Fruit fly (Drosophila melanogaster) whole organism, prepupa: ENCODE results near the gene nerfin-1.
A peak's percentile ranks its signal among the peaks of the same experiment; 100 is the strongest.

ENCODE experiments used
- Blimp-1 ChIP-seq: fragments of 200-800 bp; sonication (Bioruptor generic); optimal IDR thresholded peaks from 3 replicates; lab custom pipeline; 2017; ENCODE audit warnings: missing biosample characterization, missing genetic modification characterization, mild to moderate bottlenecking, moderate library complexity, missing genetic modification reagents
- CG10631 ChIP-seq: fragments of 200-800 bp; sonication (Bioruptor generic); optimal IDR thresholded peaks from 2 replicates; lab custom pipeline; 2016; ENCODE audit warnings: missing biosample characterization, missing genetic modification characterization
- CG10669 ChIP-seq: fragments of 200-800 bp; sonication (Bioruptor generic); optimal IDR thresholded peaks from 3 replicates; lab custom pipeline; 2018; ENCODE audit warnings: missing biosample characterization, mild to moderate bottlenecking, missing genetic modification characterization, moderate library complexity
- CG11762 ChIP-seq: fragments of 200-800 bp; sonication (Bioruptor generic); optimal IDR thresholded peaks from 3 replicates; lab custom pipeline; 2016; ENCODE audit warnings: missing biosample characterization, missing genetic modification characterization; ENCODE audit not compliant: insufficient read depth
- CG11902 ChIP-seq: fragments of 200-800 bp; sonication (Bioruptor generic); optimal IDR thresholded peaks from 3 replicates; lab custom pipeline; 2016; ENCODE audit warnings: missing biosample characterization, missing genetic modification characterization
- CG15336 ChIP-seq: fragments of 200-800 bp; sonication (Bioruptor generic); IDR thresholded peaks from 2 replicates; pipeline ENCODE4 v1.3.6; 2022; ENCODE audit warnings: missing biosample characterization, missing genetic modification characterization
- CG1621 ChIP-seq: fragments of 200-800 bp; sonication (Bioruptor generic); optimal IDR thresholded peaks from 3 replicates; lab custom pipeline; 2018; ENCODE audit warnings: missing biosample characterization, mild to moderate bottlenecking, missing genetic modification characterization
- CG16779 ChIP-seq: fragments of 200-800 bp; sonication (Bioruptor generic); optimal IDR thresholded peaks from 3 replicates; lab custom pipeline; 2017; ENCODE audit warnings: missing biosample characterization, mild to moderate bottlenecking, missing genetic modification characterization
- CG3032 ChIP-seq: fragments of 200-800 bp; optimal IDR thresholded peaks from 2 replicates; lab custom pipeline; 2019; ENCODE audit warnings: missing biosample characterization, mild to moderate bottlenecking, missing genetic modification characterization, moderate library complexity
- CG34406 ChIP-seq: fragments of 200-800 bp; sonication (Bioruptor generic); optimal IDR thresholded peaks from 3 replicates; lab custom pipeline; 2016; ENCODE audit warnings: missing biosample characterization, missing genetic modification characterization
- CG3919 ChIP-seq: fragments of 200-800 bp; sonication (Bioruptor generic); optimal IDR thresholded peaks from 3 replicates; lab custom pipeline; 2016; ENCODE audit warnings: missing biosample characterization, missing genetic modification characterization
- CG6163 ChIP-seq: fragments of 200-800 bp; sonication (Bioruptor generic); IDR thresholded peaks from 3 replicates; pipeline ENCODE4 v1.3.6; 2022; ENCODE audit warnings: missing biosample characterization, missing genetic modification characterization
- CG6276 ChIP-seq: fragments of 200-800 bp; sonication (Bioruptor generic); optimal IDR thresholded peaks from 2 replicates; lab custom pipeline; 2017; ENCODE audit warnings: missing biosample characterization, mild to moderate bottlenecking, missing genetic modification characterization
- CG6792 ChIP-seq: fragments of 200-800 bp; sonication (Bioruptor generic); optimal IDR thresholded peaks from 3 replicates; lab custom pipeline; 2016; ENCODE audit warnings: missing biosample characterization, missing genetic modification characterization
- CG6808 ChIP-seq: fragments of 200-800 bp; sonication (Bioruptor generic); optimal IDR thresholded peaks from 3 replicates; lab custom pipeline; 2017; ENCODE audit warnings: missing biosample characterization, missing genetic modification characterization, mild to moderate bottlenecking, moderate library complexity, missing genetic modification reagents
- CG6854 ChIP-seq: fragments of 200-800 bp; sonication (Bioruptor generic); optimal IDR thresholded peaks from 2 replicates; lab custom pipeline; 2017; ENCODE audit warnings: missing biosample characterization, mild to moderate bottlenecking, missing genetic modification characterization
- CG8119 ChIP-seq: fragments of 200-800 bp; sonication (Bioruptor generic); IDR thresholded peaks from 3 replicates; pipeline ENCODE4 v1.3.6; 2022; ENCODE audit warnings: missing biosample characterization, missing genetic modification characterization
- CG8319 ChIP-seq: fragments of 200-800 bp; sonication (Bioruptor generic); optimal IDR thresholded peaks from 3 replicates; lab custom pipeline; 2016; ENCODE audit warnings: missing biosample characterization, missing genetic modification characterization
- Eip78C ChIP-seq: fragments of 200-800 bp; sonication (Bioruptor generic); peaks from one replicate; lab custom pipeline; 2016; ENCODE audit warnings: missing biosample characterization, missing genetic modification characterization
- Eip93F ChIP-seq: fragments of 200-800 bp; sonication (Bioruptor generic); optimal IDR thresholded peaks from 2 replicates; lab custom pipeline; 2016; ENCODE audit warnings: missing biosample characterization, mild to moderate bottlenecking, missing genetic modification characterization
- Ets96B ChIP-seq: fragments of 200-800 bp; optimal IDR thresholded peaks from 2 replicates; lab custom pipeline; 2019; ENCODE audit warnings: missing biosample characterization, mild to moderate bottlenecking, missing genetic modification characterization, moderate library complexity
- Hr39 ChIP-seq: fragments of 200-800 bp; sonication (Bioruptor generic); optimal IDR thresholded peaks from 2 replicates; lab custom pipeline; 2016; ENCODE audit warnings: missing biosample characterization, missing genetic modification characterization
- Lpt ChIP-seq: fragments of 200-800 bp; sonication (Bioruptor generic); optimal IDR thresholded peaks from 3 replicates; lab custom pipeline; 2016; ENCODE audit warnings: missing biosample characterization, missing genetic modification characterization
- Met ChIP-seq: fragments of 200-800 bp; sonication (Bioruptor generic); optimal IDR thresholded peaks from 3 replicates; lab custom pipeline; 2016; ENCODE audit warnings: missing biosample characterization, missing genetic modification characterization
- Smox ChIP-seq: fragments of 200-800 bp; sonication (Bioruptor generic); optimal IDR thresholded peaks from 3 replicates; lab custom pipeline; 2016; ENCODE audit warnings: missing biosample characterization, missing genetic modification characterization
- Sox102F ChIP-seq: fragments of 200-800 bp; sonication (Bioruptor generic); optimal IDR thresholded peaks from 2 replicates; lab custom pipeline; 2016; ENCODE audit warnings: missing biosample characterization, mild to moderate bottlenecking, missing genetic modification characterization
- Sox15 ChIP-seq: fragments of 200-800 bp; sonication (Bioruptor generic); optimal IDR thresholded peaks from 3 replicates; lab custom pipeline; 2016; ENCODE audit warnings: missing biosample characterization, missing genetic modification characterization
- achi ChIP-seq: fragments of 200-800 bp; sonication (Bioruptor generic); optimal IDR thresholded peaks from 3 replicates; lab custom pipeline; 2016; ENCODE audit warnings: missing biosample characterization, missing genetic modification characterization
- acj6 ChIP-seq: fragments of 200-800 bp; sonication (Bioruptor generic); optimal IDR thresholded peaks from 3 replicates; lab custom pipeline; 2016; ENCODE audit warnings: missing biosample characterization, missing genetic modification characterization
- dac ChIP-seq: fragments of 200-800 bp; sonication (Bioruptor generic); optimal IDR thresholded peaks from 2 replicates; lab custom pipeline; 2017; ENCODE audit warnings: missing biosample characterization, mild to moderate bottlenecking, missing genetic modification characterization
- esn ChIP-seq: fragments of 200-800 bp; sonication (Bioruptor generic); optimal IDR thresholded peaks from 2 replicates; lab custom pipeline; 2016; ENCODE audit warnings: missing biosample characterization, mild to moderate bottlenecking, missing genetic modification characterization, moderate library complexity
- fd85E ChIP-seq: fragments of 200-800 bp; sonication (Bioruptor generic); optimal IDR thresholded peaks from 3 replicates; lab custom pipeline; 2016; ENCODE audit warnings: missing biosample characterization, missing genetic modification characterization
- lz ChIP-seq: fragments of 200-800 bp; sonication (Bioruptor generic); optimal IDR thresholded peaks from 3 replicates; lab custom pipeline; 2016; ENCODE audit warnings: missing biosample characterization, missing genetic modification characterization
- net ChIP-seq: fragments of 200-800 bp; sonication (Bioruptor generic); optimal IDR thresholded peaks from 3 replicates; lab custom pipeline; 2016; ENCODE audit warnings: missing biosample characterization, missing genetic modification characterization
- pdm3 ChIP-seq: fragments of 200-800 bp; sonication (Bioruptor generic); optimal IDR thresholded peaks from 3 replicates; lab custom pipeline; 2016; ENCODE audit warnings: missing biosample characterization, missing genetic modification characterization
- ss ChIP-seq, 2 experiments: fragments of 200-800 bp; sonication (Bioruptor generic); optimal IDR thresholded peaks; 2 replicates in 1 of 2; 3 replicates in 1 of 2; lab custom pipeline; 2017 to 2018; ENCODE audit warnings: mild to moderate bottlenecking in 2 of 2, missing biosample characterization in 2 of 2, missing genetic modification characterization in 2 of 2, moderate library complexity in 1 of 2
- svp ChIP-seq: fragments of 200-800 bp; sonication (Bioruptor generic); peaks from one replicate; lab custom pipeline; 2016; ENCODE audit warnings: missing biosample characterization, missing genetic modification characterization
- vri ChIP-seq: fragments of 200-800 bp; sonication (Bioruptor generic); optimal IDR thresholded peaks from 3 replicates; lab custom pipeline; 2016; ENCODE audit warnings: missing biosample characterization, mild to moderate bottlenecking, missing genetic modification characterization

nerfin-1 gene

dm6 chr3L:904364-904763 is 4.5 kb upstream of the nerfin-1 start (continued):
- TF ChIP-seq Hr39 (peak; percentile 60), Eip78C (GFP tag; lab: Kevin White, UChicago) (peak; percentile 80), CG6792 (GFP tag; lab: Kevin White, UChicago) (peak; percentile 51), CG11902 (GFP tag; lab: Kevin White, UChicago) (peak; percentile 23), pdm3 (peak; percentile 49), esn (peak; percentile 75), CG16779 (tag; lab: Kevin White, UChicago) (no peak), CG3032 (tag; lab: Kevin White, UChicago) (peak; percentile 55), CG8319 (peak; percentile 14), CG6854 (GFP tag; lab: Kevin White, UChicago) (peak; percentile 13), Met (GFP tag; lab: Kevin White, UChicago) (peak; percentile 62), achi (GFP tag; lab: Kevin White, UChicago) (peak; percentile 31), CG6808 (GFP tag; lab: Kevin White, UChicago) (peak; percentile 34), acj6 (peak; percentile 52), CG6276 (GFP tag; lab: Kevin White, UChicago) (no peak), Blimp-1 (GFP tag; lab: Kevin White, UChicago) (peak; percentile 4), dac (GFP tag; lab: Kevin White, UChicago) (no peak), lz (GFP tag; lab: Kevin White, UChicago) (peak; percentile 49), Lpt (GFP tag; lab: Kevin White, UChicago) (no peak), Eip93F (GFP tag; lab: Kevin White, UChicago) (no peak), CG34406 (peak; percentile 44), Smox (GFP tag; lab: Kevin White, UChicago) (peak; percentile 58), Sox102F (peak; percentile 62), CG3919 (GFP tag; lab: Kevin White, UChicago) (peak; percentile 69), CG15336 (GFP tag; lab: Robert Waterston, UW) (0 out of 2 replicates have a peak, but pooled peaks have one; percentile 19), fd85E (GFP tag; lab: Kevin White, UChicago) (no peak), net (GFP tag; lab: Kevin White, UChicago) (no peak), CG11762 (GFP tag; lab: Kevin White, UChicago) (peak; percentile 24), ss (GFP tag; optimal IDR thresholded peaks at IDR 0.05; lab: Kevin White, UChicago) (peak in 1 of 2 experiments; percentile 33)
- TF ChIP-seq, all 60 proteins: peak for 45

dm6 chr3L:904991-905745 is 3.7 kb upstream of the nerfin-1 start:
- TF ChIP-seq Smox (GFP tag; lab: Kevin White, UChicago) (peak; percentile 28), vri (GFP tag; lab: Kevin White, UChicago) (no peak), CG6792 (GFP tag; lab: Kevin White, UChicago) (peak; percentile 5), CG10669 (GFP tag; lab: Kevin White, UChicago) (peak; percentile 4), Sox15 (GFP tag; lab: Kevin White, UChicago) (no peak), CG3919 (GFP tag; lab: Kevin White, UChicago) (no peak), Met (GFP tag; lab: Kevin White, UChicago) (peak; percentile 40), CG8119 (GFP tag; lab: Robert Waterston, UW) (no peak), Eip78C (GFP tag; lab: Kevin White, UChicago) (peak; percentile 52), achi (GFP tag; lab: Kevin White, UChicago) (no peak), Sox102F (no peak), CG6163 (GFP tag; lab: Robert Waterston, UW) (no peak), acj6 (peak; percentile 13), dac (GFP tag; lab: Kevin White, UChicago) (no peak), CG3032 (tag; lab: Kevin White, UChicago) (peak; percentile 17), CG10631 (GFP tag; lab: Kevin White, UChicago) (no peak), svp (no peak), CG1621 (tag; lab: Kevin White, UChicago) (no peak), Ets96B (peak; percentile 15)
- TF ChIP-seq, all 60 proteins: peak for 8
